Fruit fly (Drosophila melanogaster): ENCODE data around the gene cal1.

Gene cal1

DNA sequence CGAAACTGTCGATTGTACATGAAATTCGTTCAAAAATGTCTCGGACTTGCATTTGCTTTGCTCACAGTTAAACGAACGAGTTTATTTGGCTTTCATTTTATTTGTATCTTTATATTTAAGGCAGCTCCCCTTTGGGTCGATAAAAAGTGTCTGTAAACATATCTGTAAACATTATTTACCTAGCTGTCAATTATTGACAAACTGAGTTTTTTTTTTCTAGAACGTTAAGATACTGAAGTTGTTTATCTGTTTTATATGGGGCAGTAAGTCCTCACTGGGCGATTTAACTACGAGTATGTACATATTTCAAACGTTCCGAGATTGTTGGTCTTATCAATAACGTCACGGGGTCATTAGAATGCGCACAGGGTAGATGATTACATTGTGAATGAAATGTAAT is 27.6 kb downstream of the cal1 start (continued):
- no peak for TF ChIP-seq tll (GFP tag; optimal IDR thresholded peaks at IDR 0.05)
- TF ChIP-seq CG3847 (GFP tag; IDR thresholded peaks at IDR 0.05), result no peak
- no peak for TF ChIP-seq shn (GFP tag; optimal IDR thresholded peaks at IDR 0.05)
- TF ChIP-seq dimm (GFP tag; IDR thresholded peaks at IDR 0.05), result no peak
- TF ChIP-seq CG13296 (GFP tag; optimal IDR thresholded peaks at IDR 0.05), result peak; percentile 49
- TF ChIP-seq CG33557 (GFP tag; optimal IDR thresholded peaks at IDR 0.05), result peak; percentile 69
- peak; percentile 35 for TF ChIP-seq nau (GFP tag; optimal IDR thresholded peaks at IDR 0.05)
- no peak for TF ChIP-seq Taf1 (GFP tag; IDR thresholded peaks at IDR 0.05)
- TF ChIP-seq CG17359 (tag; optimal IDR thresholded peaks at IDR 0.05), result no peak
- no peak for TF ChIP-seq Six4 (GFP tag; optimal IDR thresholded peaks at IDR 0.05)
- peak; percentile 63 for TF ChIP-seq CG17568 (GFP tag; optimal IDR thresholded peaks at IDR 0.05)
- TF ChIP-seq lbe (GFP tag; optimal IDR thresholded peaks at IDR 0.05), result peak; percentile 45
- peak; percentile 43 for TF ChIP-seq CG10543 (GFP tag; optimal IDR thresholded peaks at IDR 0.05)
- peak; percentile 63 for TF ChIP-seq Med (GFP tag)
- no peak; the same call in 1 of the 2 replicates for TF ChIP-seq Rfx (GFP tag; IDR thresholded peaks at IDR 0.05)
- TF ChIP-seq pfk (GFP tag; optimal IDR thresholded peaks at IDR 0.05), result peak; percentile 35
- TF ChIP-seq cg (GFP tag; optimal IDR thresholded peaks at IDR 0.05), result no peak
- TF ChIP-seq stc (GFP tag; IDR thresholded peaks at IDR 0.05), result no peak
- no peak for TF ChIP-seq gsb-n (tag; optimal IDR thresholded peaks at IDR 0.05)
- TF ChIP-seq tgo (GFP tag; IDR thresholded peaks at IDR 0.05), result no peak
- no peak for TF ChIP-seq Hey (tag; optimal IDR thresholded peaks at IDR 0.05)
- TF ChIP-seq bsh (GFP tag; optimal IDR thresholded peaks at IDR 0.05), result no peak
- no peak for TF ChIP-seq CkIIα-i1 (GFP tag; IDR thresholded peaks at IDR 0.05)
- TF ChIP-seq CG10979 (tag; optimal IDR thresholded peaks at IDR 0.05), result no peak
- TF ChIP-seq NC2α (GFP tag; optimal IDR thresholded peaks at IDR 0.05), result no peak
- no peak for TF ChIP-seq nerfin-2 (GFP tag; IDR thresholded peaks at IDR 0.05; ENCODE audit: partially characterized antibody)
- TF ChIP-seq CG9727 (GFP tag; optimal IDR thresholded peaks at IDR 0.05), result peak; percentile 21
- 0 out of 2 replicates have a peak, but pooled peaks have one; percentile 20 for TF ChIP-seq CG14441 (GFP tag; IDR thresholded peaks at IDR 0.05)
- TF ChIP-seq CG12391 (tag; optimal IDR thresholded peaks at IDR 0.05), result no peak
- TF ChIP-seq ac (GFP tag; optimal IDR thresholded peaks at IDR 0.05), result no peak
- TF ChIP-seq Dll (GFP tag; IDR thresholded peaks at IDR 0.05; ENCODE audit: partially characterized antibody), result no peak
- no peak for TF ChIP-seq Tbp (GFP tag; optimal IDR thresholded peaks at IDR 0.05)
- TF ChIP-seq CG6254 (GFP tag; optimal IDR thresholded peaks at IDR 0.05), result peak; percentile 30
- TF ChIP-seq Rx (GFP tag; IDR thresholded peaks at IDR 0.05), result no peak
- no peak for TF ChIP-seq Usf (GFP tag; optimal IDR thresholded peaks at IDR 0.05)
- TF ChIP-seq CG6683 (GFP tag; optimal IDR thresholded peaks at IDR 0.05), result no peak
- TF ChIP-seq ken (GFP tag; IDR thresholded peaks at IDR 0.05), result no peak
- no peak for TF ChIP-seq p53 (GFP tag; optimal IDR thresholded peaks at IDR 0.05)
- TF ChIP-seq Dek (tag; optimal IDR thresholded peaks at IDR 0.05), result no peak
- TF ChIP-seq Chrac-16 (GFP tag; optimal IDR thresholded peaks at IDR 0.05), result no peak
- no peak for TF ChIP-seq CTCF (GFP tag; optimal IDR thresholded peaks at IDR 0.05)
- no peak for TF ChIP-seq ato (GFP tag; IDR thresholded peaks at IDR 0.05; ENCODE audit: partially characterized antibody)
- no peak for TF ChIP-seq fd102C (GFP tag; optimal IDR thresholded peaks at IDR 0.05)
- peak; percentile 38 for TF ChIP-seq CG4707 (GFP tag; optimal IDR thresholded peaks at IDR 0.05)
- no peak for TF ChIP-seq MBD-R2 (GFP tag; IDR thresholded peaks at IDR 0.05)
- peak; percentile 1 for TF ChIP-seq HmgZ (tag; optimal IDR thresholded peaks at IDR 0.05)
- TF ChIP-seq CrebB (tag; optimal IDR thresholded peaks at IDR 0.05), result peak; percentile 25
- TF ChIP-seq CG15011 (GFP tag; optimal IDR thresholded peaks at IDR 0.05), result peak; percentile 34
- TF ChIP-seq ap (GFP tag; IDR thresholded peaks at IDR 0.05), result no peak
- no peak for TF ChIP-seq CG16815 (GFP tag; optimal IDR thresholded peaks at IDR 0.05)
- TF ChIP-seq wor (GFP tag; IDR thresholded peaks at IDR 0.05), result no peak
- TF ChIP-seq Lpt (GFP tag; optimal IDR thresholded peaks at IDR 0.05), result no peak

Data from whole organism, embryonic.